Fruit fly (Drosophila melanogaster) whole organism, wandering third instar larva: Measurements from ENCODE around the gene Prestin.

Experiments
- CG32264 ChIP-seq: fragments of 200-800 bp; sonication (Bioruptor generic); optimal IDR thresholded peaks from 2 replicates; lab custom pipeline; 2016; ENCODE audit warnings: missing biosample characterization, missing genetic modification characterization
- CG9705 ChIP-seq: fragments of 200-800 bp; sonication (Bioruptor generic); optimal IDR thresholded peaks from 2 replicates; lab custom pipeline; 2018; ENCODE audit warnings: missing biosample characterization, mild to moderate bottlenecking, missing genetic modification characterization
- GATAd ChIP-seq: sonication (Bioruptor generic); optimal IDR thresholded peaks from 2 replicates; lab custom pipeline; 2016; ENCODE audit warnings: missing biosample characterization, missing genetic modification characterization
- HLH106 ChIP-seq: fragments of 200-800 bp; optimal IDR thresholded peaks from 3 replicates; lab custom pipeline; 2019; ENCODE audit warnings: missing biosample characterization, mild to moderate bottlenecking, missing genetic modification characterization, moderate library complexity
- Hnf4 ChIP-seq: fragments of 200-800 bp; sonication (Bioruptor generic); optimal IDR thresholded peaks from 2 replicates; lab custom pipeline; 2016; ENCODE audit warnings: missing biosample characterization, mild to moderate bottlenecking, missing genetic modification characterization
- N ChIP-seq: fragments of >200 bp; optimal IDR thresholded peaks from 2 replicates; lab custom pipeline; 2018; ENCODE audit warnings: missing biosample characterization, missing external identifiers, missing genetic modification characterization
- brk ChIP-seq: fragments of 200-800 bp; sonication (Bioruptor generic); optimal IDR thresholded peaks from 2 replicates; lab custom pipeline; 2016; ENCODE audit warnings: missing biosample characterization, mild to moderate bottlenecking, missing genetic modification characterization
- ey ChIP-seq: fragments of 200-800 bp; sonication (Bioruptor generic); optimal IDR thresholded peaks from 2 replicates; lab custom pipeline; 2016; ENCODE audit warnings: missing biosample characterization, missing genetic modification characterization
- fru ChIP-seq: fragments of 200-800 bp; sonication (Bioruptor generic); optimal IDR thresholded peaks from 3 replicates; lab custom pipeline; 2016; ENCODE audit warnings: missing biosample characterization, mild to moderate bottlenecking, missing genetic modification characterization
- tai ChIP-seq: sonication (Bioruptor generic); optimal IDR thresholded peaks from 2 replicates; lab custom pipeline; 2016; ENCODE audit warnings: missing biosample characterization, missing genetic modification characterization
- woc ChIP-seq: sonication (Bioruptor generic); optimal IDR thresholded peaks from 2 replicates; lab custom pipeline; 2016; ENCODE audit warnings: missing biosample characterization, mild to moderate bottlenecking, missing genetic modification characterization

- TF ChIP-seq ey (GFP tag; lab: Kevin White, UChicago) (no peak), brk (no peak), tai (GFP tag; lab: Kevin White, UChicago) (no peak), GATAd (GFP tag; lab: Kevin White, UChicago) (no peak), HLH106 (tag; lab: Kevin White, UChicago) (no peak), Hnf4 (GFP tag; lab: Kevin White, UChicago) (no peak), woc (no peak), CG32264 (GFP tag; lab: Kevin White, UChicago) (no peak), CG9705 (GFP tag; lab: Kevin White, UChicago) (no peak), fru (GFP tag; lab: Kevin White, UChicago) (no peak), N (GFP tag; lab: Kevin White, UChicago) (no peak)
These were observed 3.7 kb downstream of the Prestin start for dm6 chr3L:17903813-17904416.
